Worm (Caenorhabditis elegans): ENCODE results near the gene C15F1.5.
"Not testable (repeated sequence)": the region's sequence is repeated elsewhere in the genome, so short reads cannot be mapped to it uniquely, and the experiment has no call there.

C15F1.5 gene

DNA sequence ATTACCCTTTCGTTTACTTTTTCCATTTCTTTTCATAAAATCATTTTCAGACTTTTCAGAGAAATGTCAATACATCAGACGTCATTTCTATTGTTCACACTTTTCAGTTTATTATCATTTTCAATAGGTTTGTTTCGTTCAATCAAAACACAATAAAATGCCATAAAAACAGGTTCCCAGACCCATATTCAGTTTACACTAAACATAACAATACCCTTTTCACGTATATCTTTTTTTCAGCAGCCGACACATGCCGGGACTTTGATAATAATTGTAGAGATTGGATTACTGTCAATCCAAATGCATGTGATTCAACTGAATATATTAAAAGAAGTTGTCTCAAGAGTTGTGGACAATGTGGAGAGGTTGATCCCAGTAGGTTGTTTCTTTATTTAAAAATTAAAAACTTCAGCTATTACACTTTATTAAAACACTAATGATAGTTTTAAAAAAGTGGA is 19.4 kb upstream of the C15F1.5 start, which contains the start of gene C15F1.1:
Gene C15F1.1, plus strand, starts transcription at position 51 of the 458 bp plus-strand sequence.
- no peak for TF ChIP-seq snpc-4 (GFP tag; optimal IDR thresholded peaks at IDR 0.05)
- peak in 2 of 4 experiments; percentile 32 to 56 for TF ChIP-seq snpc-4 (tag; optimal IDR thresholded peaks at IDR 0.05)
- no peak for TF ChIP-seq snpc-3.4 (tag; optimal IDR thresholded peaks at IDR 0.05)
- TF ChIP-seq nfya-1 (tag; optimal IDR thresholded peaks at IDR 0.05; ENCODE audit: borderline replicate concordance, insufficient read depth): no peak

ce11 chrII:6982949-6983348 is 12.5 kb upstream of the C15F1.5 start:
- TF ChIP-seq B0261.1 (tag; optimal IDR thresholded peaks at IDR 0.05) (peak; percentile 3), tbp1 (GFP tag; optimal IDR thresholded peaks at IDR 0.05) (peak; percentile 59)

- no peak for TF ChIP-seq attf-6 (GFP tag; IDR thresholded peaks at IDR 0.05)
- no peak for TF ChIP-seq sea-2 (GFP tag; IDR thresholded peaks at IDR 0.05)
- no peak for TF ChIP-seq aptf-3 (GFP tag; IDR thresholded peaks at IDR 0.05)
- no peak for TF ChIP-seq ceh-58 (GFP tag; IDR thresholded peaks at IDR 0.05)
Observed at ce11 chrII:6979646-6980045, 9.2 kb upstream of the C15F1.5 start, which contains the start of gene C15F1.2. C15F1.2 (plus strand) TSS chrII:6979953.

- TF ChIP-seq K12H6.12 (tag; optimal IDR thresholded peaks at IDR 0.05) (no peak), ceh-100 (GFP tag; IDR thresholded peaks at IDR 0.05) (no peak), hlh-12 (tag; optimal IDR thresholded peaks at IDR 0.05) (no peak), aptf-2 (GFP tag; conservative IDR thresholded peaks at IDR 0.05) (no peak), F22D6.2 (tag; optimal IDR thresholded peaks at IDR 0.05) (no peak), F57A8.1 (GFP tag; optimal IDR thresholded peaks at IDR 0.05) (no peak), lin-26 (GFP tag; IDR thresholded peaks at IDR 0.05) (no peak), ztf-28 (GFP tag; IDR thresholded peaks at IDR 0.05) (no peak), lin-54 (GFP tag; optimal IDR thresholded peaks at IDR 0.05) (no peak), mel-28 (tag; optimal IDR thresholded peaks at IDR 0.05; ENCODE audit: borderline replicate concordance) (no peak), hmg-20 (GFP tag; IDR thresholded peaks at IDR 0.05) (no peak), nhr-27 (tag; optimal IDR thresholded peaks at IDR 0.05) (no peak)
Observed at ce11 chrII:6978908-6979307, 8.5 kb upstream of the C15F1.5 start.

DNA sequence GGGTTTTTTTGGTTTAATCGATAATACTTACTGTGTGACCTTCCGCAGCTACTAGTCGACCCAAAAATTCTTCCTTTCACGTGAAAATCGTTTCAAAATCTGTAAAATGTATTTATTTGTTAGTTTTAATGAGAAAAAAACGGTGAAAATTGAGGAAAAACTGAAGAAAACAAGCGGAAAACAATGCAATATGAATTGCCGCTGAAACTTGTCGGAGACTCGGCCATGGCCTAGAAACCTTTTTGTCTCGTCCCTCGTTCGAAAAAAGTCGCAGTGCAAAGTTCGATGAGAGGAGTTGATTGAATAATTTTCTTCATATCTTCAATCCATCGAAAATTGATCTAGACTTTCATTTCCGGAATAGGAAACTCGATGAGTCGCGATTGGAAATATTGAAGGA is 7.3 kb upstream of the C15F1.5 start, which contains the start of gene C15F1.8:
Gene C15F1.8, minus strand, starts transcription at position 101 of the 400 bp plus-strand sequence.
- not testable (repeated sequence) for TF ChIP-seq D2030.7, ceh-100, aptf-3 (GFP tag; IDR thresholded peaks at IDR 0.05)

DNA sequence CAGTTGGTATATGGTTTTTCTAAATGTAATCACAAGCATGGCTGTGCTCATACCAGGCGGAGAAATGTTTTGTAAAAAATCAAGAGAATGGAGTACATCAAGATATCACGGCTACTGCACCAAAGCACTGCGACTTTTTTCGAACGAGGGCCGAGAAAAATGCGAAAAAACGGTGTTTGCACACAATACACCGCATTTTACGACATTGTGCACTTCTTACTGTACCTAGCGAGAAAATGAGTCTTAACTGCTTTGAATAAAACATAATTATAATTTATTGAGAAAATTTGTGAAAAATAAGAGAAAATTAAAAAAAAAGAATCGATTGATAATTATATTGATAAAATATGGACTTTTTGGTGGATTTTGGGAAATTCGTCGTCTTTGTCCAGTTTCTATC is 5.3 kb upstream of the C15F1.5 start:
- TF ChIP-seq xnd-1 (tag; optimal IDR thresholded peaks at IDR 0.05): no peak
- TF ChIP-seq snpc-3.4 (tag; optimal IDR thresholded peaks at IDR 0.05): peak; percentile 1
- TF ChIP-seq madf-6 (GFP tag; IDR thresholded peaks at IDR 0.05): peak; percentile 45; the same call in 1 of the 2 replicates
- TF ChIP-seq lsl-1 (GFP tag; optimal IDR thresholded peaks at IDR 0.05): peak; percentile 55
- TF ChIP-seq rec-8 (tag; optimal IDR thresholded peaks at IDR 0.05): peak in 1 of 2 experiments; percentile 1

- TF ChIP-seq bed-2 (GFP tag; IDR thresholded peaks at IDR 0.05) (no peak), fkh-3 (tag; optimal IDR thresholded peaks at IDR 0.05) (no peak), nhr-80 (tag; optimal IDR thresholded peaks at IDR 0.05) (no peak), snpc-4 (GFP tag; optimal IDR thresholded peaks at IDR 0.05) (no peak), snpc-4 (tag; optimal IDR thresholded peaks at IDR 0.05) (peak in 1 of 4 experiments; percentile 11), lin-54 (GFP tag; optimal IDR thresholded peaks at IDR 0.05) (peak; percentile 68), efl-1 (GFP tag; optimal IDR thresholded peaks at IDR 0.05) (peak; percentile 54), mcd-1 (GFP tag; IDR thresholded peaks at IDR 0.05) (peak; percentile 14; the same call in 1 of the 2 replicates), lin-35 (GFP tag; optimal IDR thresholded peaks at IDR 0.05) (peak in 2 of 3 experiments; percentile 6 to 72), attf-3 (GFP tag; conservative IDR thresholded peaks at IDR 0.05) (peak; percentile 55; the same call in 1 of the 2 replicates), D2030.7 (GFP tag; IDR thresholded peaks at IDR 0.05) (no peak), lin-40 (tag; optimal IDR thresholded peaks at IDR 0.05) (no peak), K12H6.12 (tag; optimal IDR thresholded peaks at IDR 0.05) (no peak), F52B5.7 (tag; optimal IDR thresholded peaks at IDR 0.05) (no peak), hmg-1.2 (GFP tag; IDR thresholded peaks at IDR 0.05) (peak; percentile 31; the same call in 1 of the 2 replicates), dpl-1 (GFP tag; optimal IDR thresholded peaks at IDR 0.05) (peak; percentile 48)
Observed at ce11 chrII:6974011-6974410, 3.6 kb upstream of the C15F1.5 start.
